Fruit fly (Drosophila melanogaster) whole organism, pupa: ENCODE data around the gene Tim17a1.

Experiments used
- CG10348 ChIP-seq: fragments of 200-800 bp; sonication (Bioruptor generic); IDR thresholded peaks from 2 replicates; pipeline ENCODE4 v1.3.6; 2022; ENCODE audit warnings: missing biosample characterization, missing genetic modification characterization
- CG12605 ChIP-seq: fragments of 200-800 bp; sonication (Bioruptor generic); IDR thresholded peaks from 2 replicates; pipeline ENCODE4 v1.3.6; 2022; ENCODE audit warnings: missing biosample characterization, missing genetic modification characterization
- CG13204 ChIP-seq: fragments of 200-800 bp; sonication (Bioruptor generic); optimal IDR thresholded peaks from 2 replicates; lab custom pipeline; 2018; ENCODE audit warnings: missing biosample characterization, mild to moderate bottlenecking, missing genetic modification characterization, moderate library complexity
- CG14655 ChIP-seq: fragments of 200-800 bp; sonication (Bioruptor generic); optimal IDR thresholded peaks from 3 replicates; lab custom pipeline; 2017; ENCODE audit warnings: mild to moderate bottlenecking, missing biosample characterization, missing genetic modification reagents, missing genetic modification characterization
- CG15710 ChIP-seq: fragments of 200-800 bp; sonication (Bioruptor generic); optimal IDR thresholded peaks from 2 replicates; lab custom pipeline; 2018; ENCODE audit warnings: missing biosample characterization, mild to moderate bottlenecking, missing genetic modification characterization, moderate library complexity
- CG17806 ChIP-seq: fragments of 200-800 bp; sonication (Bioruptor generic); optimal IDR thresholded peaks from 2 replicates; lab custom pipeline; 2018; ENCODE audit warnings: missing biosample characterization, mild to moderate bottlenecking, missing genetic modification characterization, moderate library complexity
- CG32121 ChIP-seq: fragments of 200-800 bp; sonication (Bioruptor generic); IDR thresholded peaks from 2 replicates; pipeline ENCODE4 v1.3.6; 2022; ENCODE audit warnings: missing biosample characterization, missing genetic modification characterization
- CG34367 ChIP-seq: fragments of 200-800 bp; sonication (Bioruptor generic); optimal IDR thresholded peaks from 2 replicates; lab custom pipeline; 2018; ENCODE audit warnings: missing biosample characterization, mild to moderate bottlenecking, missing genetic modification characterization
- CG4496 ChIP-seq: fragments of 200-800 bp; sonication (Bioruptor generic); IDR thresholded peaks from 3 replicates; pipeline ENCODE4 v1.3.6; 2022; ENCODE audit warnings: missing biosample characterization, missing genetic modification characterization
- CG8159 ChIP-seq: fragments of 200-800 bp; sonication (Bioruptor generic); optimal IDR thresholded peaks from 3 replicates; lab custom pipeline; 2018; ENCODE audit warnings: missing biosample characterization, mild to moderate bottlenecking, missing genetic modification characterization, moderate library complexity
- CG8301 ChIP-seq: fragments of 200-800 bp; sonication (Bioruptor generic); optimal IDR thresholded peaks from 2 replicates; lab custom pipeline; 2018; ENCODE audit warnings: missing biosample characterization, mild to moderate bottlenecking, missing genetic modification characterization
- CG9948 ChIP-seq: fragments of 200-800 bp; sonication (Bioruptor generic); optimal IDR thresholded peaks from 2 replicates; lab custom pipeline; 2018; ENCODE audit warnings: missing biosample characterization, mild to moderate bottlenecking, missing genetic modification characterization, moderate library complexity
- D1 ChIP-seq: fragments of 200-800 bp; sonication (Bioruptor generic); optimal IDR thresholded peaks from 2 replicates; lab custom pipeline; 2018; ENCODE audit warnings: missing biosample characterization, mild to moderate bottlenecking, missing genetic modification characterization, moderate library complexity
- EcR ChIP-seq: fragments of 200-800 bp; sonication (Bioruptor generic); optimal IDR thresholded peaks from 3 replicates; lab custom pipeline; 2019; ENCODE audit warnings: missing biosample characterization, missing genetic modification characterization, mild to moderate bottlenecking, moderate library complexity, missing genetic modification reagents
- Ets98B ChIP-seq: fragments of 200-800 bp; sonication (Bioruptor generic); IDR thresholded peaks from 2 replicates; pipeline ENCODE4 v1.3.6; 2022; ENCODE audit warnings: missing biosample characterization, missing genetic modification characterization
- Pif1A ChIP-seq: fragments of 200-800 bp; sonication (Bioruptor generic); optimal IDR thresholded peaks from 3 replicates; lab custom pipeline; 2016; ENCODE audit warnings: missing biosample characterization, missing genetic modification characterization
- Pif1B ChIP-seq: fragments of 200-800 bp; sonication (Bioruptor generic); optimal IDR thresholded peaks from 3 replicates; lab custom pipeline; 2016; ENCODE audit warnings: missing biosample characterization, missing genetic modification characterization
- Snoo ChIP-seq: fragments of 200-800 bp; sonication (Bioruptor generic); optimal IDR thresholded peaks from 3 replicates; lab custom pipeline; 2017; ENCODE audit warnings: missing biosample characterization, mild to moderate bottlenecking, missing genetic modification characterization, inconsistent platforms
- fd96Ca ChIP-seq: fragments of 200-800 bp; sonication (Bioruptor generic); IDR thresholded peaks from 3 replicates; pipeline ENCODE4 v1.3.6; 2022; ENCODE audit warnings: missing biosample characterization, missing genetic modification characterization
- gl ChIP-seq: fragments of 200-800 bp; sonication (Bioruptor generic); optimal IDR thresholded peaks from 2 replicates; lab custom pipeline; 2018; ENCODE audit warnings: missing biosample characterization, mild to moderate bottlenecking, missing genetic modification characterization
- rn ChIP-seq: fragments of 200-800 bp; sonication (Bioruptor generic); IDR thresholded peaks from 2 replicates; pipeline ENCODE4 v1.3.6; 2022; ENCODE audit warnings: missing biosample characterization, missing genetic modification characterization

The Tim17a1 gene

dm6 chr3R:12364580-12364979 lies at the start of gene Tim17a1:
TSS of gene Tim17a1 (minus strand) at chr3R:12364680.
- TF ChIP-seq CG32121 (GFP tag; lab: Robert Waterston, UW) = no peak
- TF ChIP-seq Pif1A = no peak
- TF ChIP-seq CG17806 (tag; lab: Kevin White, UChicago) = no peak
- TF ChIP-seq CG34367 = no peak
- TF ChIP-seq CG4496 (GFP tag; lab: Robert Waterston, UW) = no peak
- no peak for TF ChIP-seq CG10348 (GFP tag; lab: Robert Waterston, UW)
- no peak for TF ChIP-seq Snoo (tag; lab: Kevin White, UChicago)
- no peak for TF ChIP-seq rn (GFP tag; lab: Robert Waterston, UW)
- TF ChIP-seq Pif1B = no peak
- TF ChIP-seq CG8159 (tag; lab: Kevin White, UChicago) = no peak
- no peak for TF ChIP-seq CG12605 (GFP tag; lab: Robert Waterston, UW)
- TF ChIP-seq gl (tag; lab: Kevin White, UChicago) = no peak
- no peak for TF ChIP-seq EcR (GFP tag; lab: Kevin White, UChicago)
- TF ChIP-seq D1 (tag; lab: Kevin White, UChicago) = no peak

dm6 chr3R:12413274-12413958 lies 48.9 kb upstream of the Tim17a1 start, which contains the start of the genes Dip-C and pps:
TSS of gene Dip-C (minus strand) at chr3R:12413759.
TSS of gene pps (plus strand) at chr3R:12413828.
- peak; percentile 24 for TF ChIP-seq EcR (GFP tag; lab: Kevin White, UChicago)
- TF ChIP-seq Snoo (tag; lab: Kevin White, UChicago) = no peak

- TF ChIP-seq CG8159 (tag; lab: Kevin White, UChicago) (no peak), CG13204 (GFP tag; lab: Kevin White, UChicago) (no peak), CG17806 (tag; lab: Kevin White, UChicago) (no peak), rn (GFP tag; lab: Robert Waterston, UW) (no peak), Snoo (tag; lab: Kevin White, UChicago) (no peak), fd96Ca (no peak), CG15710 (tag; lab: Kevin White, UChicago) (no peak), EcR (GFP tag; lab: Kevin White, UChicago) (no peak)
- TF ChIP-seq, all 21 proteins: peak for 0
Measured at dm6 chr3R:12411449-12411848, 47.0 kb upstream of the Tim17a1 start.

- peak; percentile 14 for TF ChIP-seq EcR (GFP tag; lab: Kevin White, UChicago)
- TF ChIP-seq rn (GFP tag; lab: Robert Waterston, UW) = no peak
Measured at dm6 chr3R:12408160-12408559, 43.7 kb upstream of the Tim17a1 start, which contains the start of gene CG5196. TSS of gene CG5196 (plus strand) at chr3R:12408316.

- TF ChIP-seq CG13204 (GFP tag; lab: Kevin White, UChicago) = peak; percentile 54
- TF ChIP-seq CG8301 (tag; lab: Kevin White, UChicago) = peak; percentile 62
- TF ChIP-seq CG8159 (tag; lab: Kevin White, UChicago) = peak; percentile 15
- TF ChIP-seq CG10348 (GFP tag; lab: Robert Waterston, UW) = no peak
- TF ChIP-seq Ets98B (GFP tag; lab: Robert Waterston, UW) = peak; percentile 51
- no peak for TF ChIP-seq CG14655 (GFP tag; lab: Kevin White, UChicago)
- peak; percentile 88 for TF ChIP-seq gl (tag; lab: Kevin White, UChicago)
- TF ChIP-seq fd96Ca = peak; percentile 64; the same call in 2 of the 3 replicates
- TF ChIP-seq CG15710 (tag; lab: Kevin White, UChicago) = no peak
- TF ChIP-seq CG12605 (GFP tag; lab: Robert Waterston, UW) = peak; percentile 85
- TF ChIP-seq Pif1A = no peak
- no peak for TF ChIP-seq rn (GFP tag; lab: Robert Waterston, UW)
- TF ChIP-seq EcR (GFP tag; lab: Kevin White, UChicago) = no peak
- no peak for TF ChIP-seq D1 (tag; lab: Kevin White, UChicago)
- no peak for TF ChIP-seq CG9948
- TF ChIP-seq Snoo (tag; lab: Kevin White, UChicago) = peak; percentile 13
- TF ChIP-seq CG32121 (GFP tag; lab: Robert Waterston, UW) = no peak; the same call in 1 of the 2 replicates
- TF ChIP-seq CG34367 = peak; percentile 40
- no peak for TF ChIP-seq CG4496 (GFP tag; lab: Robert Waterston, UW)
- peak; percentile 11 for TF ChIP-seq CG17806 (tag; lab: Kevin White, UChicago)
- TF ChIP-seq Pif1B = no peak
Measured at dm6 chr3R:12406235-12407196, 42.0 kb upstream of the Tim17a1 start, which contains the start of gene CG5167. TSS of gene CG5167 (plus strand) at chr3R:12406532.

dm6 chr3R:12405928-12406234 lies 41.4 kb upstream of the Tim17a1 start, which contains the start of gene Cyp9f2:
TSS of gene Cyp9f2 (minus strand) at chr3R:12406028.
- no peak for TF ChIP-seq CG8159 (tag; lab: Kevin White, UChicago)
- no peak for TF ChIP-seq CG14655 (GFP tag; lab: Kevin White, UChicago)
- no peak for TF ChIP-seq CG34367
- no peak for TF ChIP-seq Snoo (tag; lab: Kevin White, UChicago)
- no peak for TF ChIP-seq Ets98B (GFP tag; lab: Robert Waterston, UW)
- TF ChIP-seq CG4496 (GFP tag; lab: Robert Waterston, UW) = no peak
- TF ChIP-seq CG12605 (GFP tag; lab: Robert Waterston, UW) = no peak
- no peak for TF ChIP-seq D1 (tag; lab: Kevin White, UChicago)
- no peak for TF ChIP-seq fd96Ca
- TF ChIP-seq CG17806 (tag; lab: Kevin White, UChicago) = no peak
- TF ChIP-seq CG32121 (GFP tag; lab: Robert Waterston, UW) = no peak
- TF ChIP-seq Pif1B = no peak
- TF ChIP-seq CG9948 = no peak
- no peak for TF ChIP-seq rn (GFP tag; lab: Robert Waterston, UW)
- no peak for TF ChIP-seq CG13204 (GFP tag; lab: Kevin White, UChicago)
- TF ChIP-seq CG15710 (tag; lab: Kevin White, UChicago) = no peak
- TF ChIP-seq, all 21 proteins: peak for 0
